Worm (Caenorhabditis elegans) whole organism, L4 larva: ENCODE results near the gene ZK507.1.

Experiments
- F49E8.2 ChIP-seq: sonication (generic microtip); optimal IDR thresholded peaks from 2 replicates; lab custom pipeline; 2016; ENCODE audit warnings: missing compliant biosample characterization, mild to moderate bottlenecking, missing genetic modification characterization, borderline replicate concordance
- R02D3.7 ChIP-seq: fragments of 150-350 bp; sonication (generic microtip); optimal IDR thresholded peaks from 3 replicates; lab custom pipeline; 2014; ENCODE audit warnings: missing biosample characterization, missing genetic modification characterization
- hmg-1.1 ChIP-seq: fragments of 200-800 bp; sonication (Bioruptor generic); IDR thresholded peaks from 2 replicates; pipeline ENCODE4 v1.3.6; 2022; ENCODE audit warnings: missing genetic modification reagents, missing genetic modification characterization, missing compliant biosample characterization
- nhr-237 ChIP-seq: sonication (generic microtip); optimal IDR thresholded peaks from 2 replicates; lab custom pipeline; 2017; ENCODE audit warnings: missing biosample characterization, missing genetic modification characterization
- tag-97 ChIP-seq: fragments of 200-800 bp; sonication (Bioruptor generic); IDR thresholded peaks from 2 replicates; pipeline ENCODE4 v1.3.6; 2022; ENCODE audit warnings: missing genetic modification characterization, missing compliant biosample characterization
- unc-130 ChIP-seq: sonication (generic microtip); optimal IDR thresholded peaks from 2 replicates; lab custom pipeline; 2016; ENCODE audit warnings: missing genetic modification reagents, missing genetic modification characterization, missing compliant biosample characterization

- TF ChIP-seq tag-97 (no peak), unc-130 (GFP tag; lab: Kevin White, UChicago) (no peak), nhr-237 (no peak), F49E8.2 (tag; lab: Kevin White, UChicago) (no peak), R02D3.7 (tag; lab: Kevin White, UChicago) (no peak), hmg-1.1 (no peak)
Measured at ce11 chrIII:9143911-9144310, 42.8 kb upstream of the ZK507.1 start, which contains the start of gene ZK512.11.
